Worm (Caenorhabditis elegans) whole organism, L1 larva: Measurements from ENCODE around the gene flp-15.

Source experiments
- C16A3.4 ChIP-seq: fragments of 150-350 bp; optimal IDR thresholded peaks from 2 replicates; lab custom pipeline; 2014; ENCODE audit warnings: missing biosample characterization, missing genetic modification characterization
- C34B4.2 ChIP-seq: sonication (generic microtip); optimal IDR thresholded peaks from 2 replicates; lab custom pipeline; 2017; ENCODE audit warnings: mild to moderate bottlenecking, missing genetic modification characterization, missing compliant biosample characterization
- aly-2 ChIP-seq: fragments of 150-350 bp; optimal IDR thresholded peaks from 2 replicates; lab custom pipeline; 2014; ENCODE audit warnings: missing biosample characterization, missing genetic modification characterization
- blmp-1 ChIP-seq: fragments of 150-350 bp; optimal IDR thresholded peaks from 2 replicates; lab custom pipeline; 2014; ENCODE audit warnings: missing biosample characterization, missing genetic modification characterization
- ceh-63 ChIP-seq: fragments of 200-800 bp; sonication (Bioruptor generic); optimal IDR thresholded peaks from 2 replicates; lab custom pipeline; 2018; ENCODE audit warnings: mild to moderate bottlenecking, missing genetic modification characterization, missing compliant biosample characterization
- ceh-82 ChIP-seq, 3 experiments: fragments of 150-350 bp in 1 of 3; sonication (generic microtip) in 2 of 3; optimal IDR thresholded peaks; 2 replicates each; lab custom pipeline; 2014 to 2017; ENCODE audit warnings: missing biosample characterization in 3 of 3, missing genetic modification characterization in 3 of 3
- ceh-90 ChIP-seq: sonication (generic microtip); optimal IDR thresholded peaks from 2 replicates; lab custom pipeline; 2016; ENCODE audit warnings: missing genetic modification characterization, missing compliant biosample characterization
- dsc-1 ChIP-seq: sonication (generic microtip); optimal IDR thresholded peaks from 2 replicates; lab custom pipeline; 2016; ENCODE audit warnings: mild to moderate bottlenecking, missing genetic modification characterization, missing compliant biosample characterization
- efl-3 ChIP-seq: fragments of 200-800 bp; sonication (Bioruptor generic); optimal IDR thresholded peaks from 2 replicates; lab custom pipeline; 2018; ENCODE audit warnings: mild to moderate bottlenecking, missing genetic modification characterization, missing compliant biosample characterization
- elt-2 ChIP-seq: sonication (generic microtip); optimal IDR thresholded peaks from 2 replicates; lab custom pipeline; 2016; ENCODE audit warnings: missing genetic modification characterization, mild to moderate bottlenecking, inconsistent platforms, missing compliant biosample characterization, missing genetic modification reagents
- elt-3 ChIP-seq, 6 experiments: fragments of 150-350 bp in 1 of 6; sonication (generic microtip); optimal IDR thresholded peaks; 2 replicates each; lab custom pipeline; 2017 to 2018; ENCODE audit warnings: missing biosample characterization in 6 of 6, missing genetic modification characterization in 6 of 6, inconsistent platforms in 1 of 6
- ets-5 ChIP-seq: fragments of 200-800 bp; sonication (Bioruptor generic); IDR thresholded peaks from 2 replicates; pipeline ENCODE4 v1.3.6; 2022; ENCODE audit warnings: missing genetic modification characterization, missing compliant biosample characterization
- fkh-10 ChIP-seq: sonication (generic microtip); optimal IDR thresholded peaks from 2 replicates; lab custom pipeline; 2017; ENCODE audit warnings: missing biosample characterization, missing genetic modification reagents, missing genetic modification characterization
- fkh-4 ChIP-seq: sonication (generic microtip); optimal IDR thresholded peaks from 2 replicates; lab custom pipeline; 2016; ENCODE audit warnings: missing compliant biosample characterization, missing genetic modification characterization, borderline replicate concordance
- fkh-8 ChIP-seq: sonication (generic microtip); optimal IDR thresholded peaks from 2 replicates; lab custom pipeline; 2016; ENCODE audit warnings: mild to moderate bottlenecking, missing genetic modification characterization, missing compliant biosample characterization
- hlh-17 ChIP-seq: fragments of 200-800 bp; sonication (Bioruptor generic); optimal IDR thresholded peaks from 2 replicates; lab custom pipeline; 2018; ENCODE audit warnings: missing genetic modification characterization, mild to moderate bottlenecking, missing compliant biosample characterization, moderate library complexity, borderline replicate concordance
- hpl-2 ChIP-seq: fragments of 150-350 bp; optimal IDR thresholded peaks from 2 replicates; lab custom pipeline; 2014; ENCODE audit warnings: missing biosample characterization, missing genetic modification reagents, missing genetic modification characterization
- irx-1 ChIP-seq: sonication (generic microtip); optimal IDR thresholded peaks from 2 replicates; lab custom pipeline; 2016; ENCODE audit warnings: missing genetic modification characterization, missing compliant biosample characterization
- jun-1 ChIP-seq: fragments of 150-350 bp; optimal IDR thresholded peaks from 2 replicates; lab custom pipeline; 2014; ENCODE audit warnings: missing biosample characterization, missing genetic modification reagents, missing genetic modification characterization
- lin-13 ChIP-seq: fragments of 150-350 bp; optimal IDR thresholded peaks from 2 replicates; lab custom pipeline; 2014; ENCODE audit warnings: missing biosample characterization, missing genetic modification reagents, missing genetic modification characterization
- lin-14 ChIP-seq: fragments of 200-800 bp; sonication (Bioruptor generic); optimal IDR thresholded peaks from 2 replicates; lab custom pipeline; 2018; ENCODE audit warnings: mild to moderate bottlenecking, missing genetic modification characterization, moderate library complexity, missing compliant biosample characterization
- lin-15B ChIP-seq: fragments of 150-350 bp; sonication (generic microtip); optimal IDR thresholded peaks from 3 replicates; lab custom pipeline; 2014; ENCODE audit warnings: missing biosample characterization, missing genetic modification characterization
- lin-39 ChIP-seq: fragments of 150-350 bp; optimal IDR thresholded peaks from 2 replicates; lab custom pipeline; 2014; ENCODE audit warnings: missing biosample characterization, missing genetic modification reagents, missing genetic modification characterization
- lsy-2 ChIP-seq, 2 experiments: fragments of 150-350 bp; optimal IDR thresholded peaks; 2 replicates each; lab custom pipeline; 2014; ENCODE audit warnings: missing biosample characterization in 2 of 2, missing genetic modification characterization in 2 of 2
- mab-9 ChIP-seq: fragments of 200-800 bp; sonication (Bioruptor generic); IDR thresholded peaks from 2 replicates; pipeline ENCODE4 v1.3.6; 2022; ENCODE audit warnings: missing genetic modification reagents, missing genetic modification characterization, missing compliant biosample characterization
- mef-2 ChIP-seq: fragments of 150-350 bp; optimal IDR thresholded peaks from 2 replicates; lab custom pipeline; 2014; ENCODE audit warnings: missing biosample characterization, missing genetic modification characterization
- mep-1 ChIP-seq: fragments of 150-350 bp; optimal IDR thresholded peaks from 2 replicates; lab custom pipeline; 2014; ENCODE audit warnings: missing biosample characterization, missing genetic modification characterization
- nhr-11 ChIP-seq: fragments of 150-350 bp; optimal IDR thresholded peaks from 2 replicates; lab custom pipeline; 2014; ENCODE audit warnings: missing biosample characterization, missing genetic modification characterization
- nhr-12 ChIP-seq: sonication (generic microtip); optimal IDR thresholded peaks from 2 replicates; lab custom pipeline; 2017; ENCODE audit warnings: missing biosample characterization, missing genetic modification characterization
- nhr-19 ChIP-seq: fragments of 200-800 bp; sonication (Bioruptor generic); conservative IDR thresholded peaks from 2 replicates; pipeline ENCODE4 v1.3.6; 2022; ENCODE audit warnings: missing genetic modification characterization, missing compliant biosample characterization
- nhr-20 ChIP-seq: sonication (generic microtip); optimal IDR thresholded peaks from 2 replicates; lab custom pipeline; 2016; ENCODE audit warnings: mild to moderate bottlenecking, missing genetic modification characterization, missing compliant biosample characterization
- nhr-28 ChIP-seq: fragments of 150-350 bp; optimal IDR thresholded peaks from 2 replicates; lab custom pipeline; 2014; ENCODE audit warnings: missing biosample characterization, missing genetic modification characterization
- nhr-71 ChIP-seq: sonication (generic microtip); optimal IDR thresholded peaks from 2 replicates; lab custom pipeline; 2016; ENCODE audit warnings: mild to moderate bottlenecking, missing genetic modification characterization, moderate library complexity, missing compliant biosample characterization
- nhr-77 ChIP-seq: fragments of 150-350 bp; optimal IDR thresholded peaks from 2 replicates; lab custom pipeline; 2014; ENCODE audit warnings: missing biosample characterization, missing genetic modification characterization
- nhr-84 ChIP-seq: sonication (generic microtip); optimal IDR thresholded peaks from 2 replicates; lab custom pipeline; 2017; ENCODE audit warnings: missing biosample characterization, missing genetic modification characterization
- pag-3 ChIP-seq: sonication (generic microtip); optimal IDR thresholded peaks from 2 replicates; lab custom pipeline; 2017; ENCODE audit warnings: missing genetic modification characterization, mild to moderate bottlenecking, missing compliant biosample characterization, antibody characterized with exemption, borderline replicate concordance; ENCODE audit not compliant: insufficient read depth
- rnt-1 ChIP-seq: sonication (generic microtip); optimal IDR thresholded peaks from 2 replicates; lab custom pipeline; 2016; ENCODE audit warnings: mild to moderate bottlenecking, missing genetic modification characterization, moderate library complexity, missing compliant biosample characterization
- skn-1 ChIP-seq: fragments of 150-350 bp; optimal IDR thresholded peaks from 2 replicates; lab custom pipeline; 2014; ENCODE audit warnings: missing biosample characterization, missing genetic modification characterization
- snu-23 ChIP-seq: sonication (generic microtip); optimal IDR thresholded peaks from 2 replicates; lab custom pipeline; 2016; ENCODE audit warnings: missing genetic modification characterization, missing compliant biosample characterization
- swsn-7 ChIP-seq: sonication (generic microtip); optimal IDR thresholded peaks from 2 replicates; lab custom pipeline; 2016; ENCODE audit warnings: missing genetic modification characterization, missing compliant biosample characterization
- unc-130 ChIP-seq: fragments of 150-350 bp; optimal IDR thresholded peaks from 2 replicates; lab custom pipeline; 2017; ENCODE audit warnings: missing biosample characterization, missing genetic modification characterization, inconsistent platforms
- unc-30 ChIP-seq: sonication (generic microtip); optimal IDR thresholded peaks from 2 replicates; lab custom pipeline; 2017; ENCODE audit warnings: missing biosample characterization, missing genetic modification characterization
- unc-86 ChIP-seq: sonication (generic microtip); optimal IDR thresholded peaks from 2 replicates; lab custom pipeline; 2016; ENCODE audit warnings: missing genetic modification characterization, missing compliant biosample characterization
- vab-15 ChIP-seq: sonication (generic microtip); optimal IDR thresholded peaks from 2 replicates; lab custom pipeline; 2017; ENCODE audit warnings: missing genotype, mild to moderate bottlenecking, missing genetic modification characterization, missing compliant biosample characterization
- zag-1 ChIP-seq: fragments of 150-350 bp; optimal IDR thresholded peaks from 2 replicates; lab custom pipeline; 2014; ENCODE audit warnings: missing biosample characterization, missing genetic modification characterization
- zip-4 ChIP-seq: fragments of 200-800 bp; sonication (Bioruptor generic); optimal IDR thresholded peaks from 2 replicates; lab custom pipeline; 2018; ENCODE audit warnings: mild to moderate bottlenecking, missing genetic modification characterization, moderate library complexity, missing compliant biosample characterization
- ztf-11 ChIP-seq, 2 experiments: sonication (generic microtip); optimal IDR thresholded peaks; 2 replicates each; lab custom pipeline; 2016 to 2017; ENCODE audit warnings: missing genetic modification characterization in 2 of 2, missing biosample characterization in 1 of 2, missing compliant biosample characterization in 1 of 2
- ztf-4 ChIP-seq: fragments of 150-350 bp; optimal IDR thresholded peaks from 2 replicates; lab custom pipeline; 2014; ENCODE audit warnings: missing biosample characterization, missing genetic modification characterization

flp-15 gene

ce11 chrIII:13624226-13624625, 43.4 kb downstream of the flp-15 start, which contains the start of gene taf-9:
taf-9 (plus strand) TSS chrIII:13624276.
- TF ChIP-seq elt-2 (tag; lab: Kevin White, UChicago) (no peak), unc-86 (tag; lab: Kevin White, UChicago) (no peak), ztf-11 (tag; optimal IDR thresholded peaks at IDR 0.05; lab: Kevin White, UChicago) (peak in 1 of 2 experiments; percentile 6), ztf-4 (tag; lab: Kevin White, UChicago) (no peak), lin-39 (tag; lab: Kevin White, UChicago) (no peak)
- TF ChIP-seq, all 84 proteins: peak for 1

- no peak for TF ChIP-seq lin-13 (GFP tag; lab: Kevin White, UChicago)
- TF ChIP-seq swsn-7 = no peak
- no peak for TF ChIP-seq zip-4 (GFP tag; lab: Kevin White, UChicago)
- TF ChIP-seq vab-15 (tag; lab: Kevin White, UChicago) = no peak
- TF ChIP-seq nhr-20 (tag; lab: Kevin White, UChicago) = no peak
- no peak for TF ChIP-seq lsy-2 (tag; optimal IDR thresholded peaks at IDR 0.05; lab: Kevin White, UChicago)
- no peak for TF ChIP-seq irx-1 (tag; lab: Kevin White, UChicago)
- TF ChIP-seq nhr-11 = no peak
- no peak for TF ChIP-seq rnt-1
- no peak for TF ChIP-seq ceh-90 (tag; lab: Kevin White, UChicago)
- no peak for TF ChIP-seq pag-3 (tag; lab: Kevin White, UChicago)
- TF ChIP-seq jun-1 (tag; lab: Kevin White, UChicago) = no peak
- TF ChIP-seq C16A3.4 (tag; lab: Kevin White, UChicago) = no peak
- no peak for TF ChIP-seq ztf-4 (tag; lab: Kevin White, UChicago)
- TF ChIP-seq nhr-77 (tag; lab: Kevin White, UChicago) = no peak
- no peak for TF ChIP-seq ceh-63
- no peak for TF ChIP-seq mep-1 (tag; lab: Kevin White, UChicago)
- TF ChIP-seq, all 84 proteins: peak for 0
Observed at ce11 chrIII:13623014-13623413, 44.6 kb downstream of the flp-15 start, which contains the start of gene mlc-5. mlc-5 (plus strand) TSS chrIII:13623314.

- TF ChIP-seq elt-3 (tag; optimal IDR thresholded peaks at IDR 0.05; lab: Kevin White, UChicago) = no peak
- TF ChIP-seq ceh-82 (tag; optimal IDR thresholded peaks at IDR 0.05; lab: Kevin White, UChicago) = peak; percentile 18 to 45 (median 29)
- TF ChIP-seq nhr-28 = no peak
- TF ChIP-seq zag-1 (tag; lab: Kevin White, UChicago) = no peak
- TF ChIP-seq ets-5 = no peak
- peak; percentile 35 for TF ChIP-seq fkh-8 (tag; lab: Kevin White, UChicago)
- peak; percentile 43 for TF ChIP-seq nhr-19 (GFP tag; lab: Robert Waterston, UW)
- TF ChIP-seq nhr-84 = no peak
- peak; percentile 61 for TF ChIP-seq unc-130
- peak; percentile 52 for TF ChIP-seq dsc-1 (tag; lab: Kevin White, UChicago)
- peak; percentile 49 for TF ChIP-seq lin-13 (GFP tag; lab: Kevin White, UChicago)
- peak; percentile 35 for TF ChIP-seq lin-15B
- TF ChIP-seq hpl-2 (GFP tag; lab: Kevin White, UChicago) = no peak
- TF ChIP-seq fkh-4 = no peak
- no peak for TF ChIP-seq ceh-63
- no peak for TF ChIP-seq ceh-90 (tag; lab: Kevin White, UChicago)
- no peak for TF ChIP-seq C34B4.2
- TF ChIP-seq rnt-1 = peak; percentile 7
- peak; percentile 78 for TF ChIP-seq snu-23 (GFP tag; lab: Kevin White, UChicago)
- TF ChIP-seq hlh-17 = no peak
- no peak for TF ChIP-seq blmp-1
- TF ChIP-seq efl-3 (GFP tag; lab: Kevin White, UChicago) = no peak
- TF ChIP-seq nhr-71 (tag; lab: Kevin White, UChicago) = peak; percentile 67
- no peak for TF ChIP-seq nhr-12 (tag; lab: Kevin White, UChicago)
- TF ChIP-seq unc-30 (tag; lab: Kevin White, UChicago) = no peak
- TF ChIP-seq mab-9 (GFP tag; lab: Robert Waterston, UW) = no peak
- no peak for TF ChIP-seq lin-39 (tag; lab: Kevin White, UChicago)
- no peak for TF ChIP-seq aly-2 (tag; lab: Kevin White, UChicago)
- no peak for TF ChIP-seq fkh-10 (GFP tag; lab: Kevin White, UChicago)
- peak; percentile 64 for TF ChIP-seq lin-14 (GFP tag; lab: Kevin White, UChicago)
- TF ChIP-seq skn-1 (tag; lab: Kevin White, UChicago) = peak; percentile 75
- TF ChIP-seq irx-1 (tag; lab: Kevin White, UChicago) = no peak
- TF ChIP-seq mef-2 (tag; lab: Kevin White, UChicago) = no peak
- TF ChIP-seq jun-1 (tag; lab: Kevin White, UChicago) = no peak
- TF ChIP-seq zip-4 (GFP tag; lab: Kevin White, UChicago) = no peak
Observed at ce11 chrIII:13622268-13622667, 45.4 kb downstream of the flp-15 start, which contains the start of gene hip-1. hip-1 (minus strand) TSS chrIII:13622492.
